Fruit fly (Drosophila melanogaster) whole organism, embryonic: ENCODE measurements around the gene ebd2.

ENCODE experiments used
- Bdp1 ChIP-seq: fragments of 200-800 bp; sonication (Bioruptor generic); optimal IDR thresholded peaks from 3 replicates; lab custom pipeline; 2016; ENCODE audit warnings: missing biosample characterization, missing genetic modification characterization
- Blimp-1 ChIP-seq: fragments of 200-800 bp; sonication (Bioruptor generic); optimal IDR thresholded peaks from 3 replicates; lab custom pipeline; 2018; ENCODE audit warnings: missing biosample characterization, missing genetic modification characterization, mild to moderate bottlenecking, moderate library complexity, missing genetic modification reagents
- CG12769 ChIP-seq: fragments of 200-800 bp; sonication (Bioruptor generic); optimal IDR thresholded peaks from 2 replicates; lab custom pipeline; 2019; ENCODE audit warnings: missing biosample characterization, mild to moderate bottlenecking, missing genetic modification characterization, moderate library complexity
- CG14860 ChIP-seq: fragments of 200-800 bp; sonication (Bioruptor generic); IDR thresholded peaks from 3 replicates; pipeline ENCODE4 v1.3.6; 2022; ENCODE audit warnings: missing biosample characterization, missing genetic modification characterization; ENCODE audit not compliant: partially characterized antibody
- CG15696 ChIP-seq: fragments of 200-800 bp; sonication (Bioruptor generic); optimal IDR thresholded peaks from 2 replicates; lab custom pipeline; 2019; ENCODE audit warnings: missing biosample characterization, mild to moderate bottlenecking, missing genetic modification characterization, moderate library complexity
- CG17361 ChIP-seq: fragments of 200-800 bp; sonication (Bioruptor generic); IDR thresholded peaks from 3 replicates; pipeline ENCODE4 v1.3.6; 2022; ENCODE audit warnings: missing biosample characterization, missing genetic modification characterization
- CG17829 ChIP-seq: fragments of 200-800 bp; optimal IDR thresholded peaks from 2 replicates; lab custom pipeline; 2019; ENCODE audit warnings: missing biosample characterization, mild to moderate bottlenecking, missing genetic modification characterization, moderate library complexity
- CG2875 ChIP-seq: fragments of 200-800 bp; sonication (Bioruptor generic); optimal IDR thresholded peaks from 2 replicates; lab custom pipeline; 2017; ENCODE audit warnings: missing biosample characterization, mild to moderate bottlenecking, missing genetic modification characterization, missing genetic modification reagents
- CG3065 ChIP-seq: fragments of 200-800 bp; sonication (Bioruptor generic); optimal IDR thresholded peaks from 2 replicates; lab custom pipeline; 2016; ENCODE audit warnings: missing biosample characterization, missing genetic modification characterization
- CG31224 ChIP-seq: fragments of 200-800 bp; sonication (Bioruptor generic); IDR thresholded peaks from 2 replicates; pipeline ENCODE4 v1.3.6; 2022; ENCODE audit warnings: missing biosample characterization, missing genetic modification characterization
- CG4730 ChIP-seq: fragments of 200-800 bp; sonication (Bioruptor generic); IDR thresholded peaks from 2 replicates; pipeline ENCODE4 v1.3.6; 2022; ENCODE audit warnings: missing biosample characterization, missing genetic modification characterization
- CG6175 ChIP-seq: fragments of 200-800 bp; sonication (Bioruptor generic); IDR thresholded peaks from 3 replicates; pipeline ENCODE4 v1.3.6; 2022; ENCODE audit warnings: missing biosample characterization, missing genetic modification characterization
- CG6654 ChIP-seq: fragments of 200-800 bp; sonication (Bioruptor generic); optimal IDR thresholded peaks from 2 replicates; lab custom pipeline; 2017; ENCODE audit warnings: missing biosample characterization, mild to moderate bottlenecking, missing genetic modification characterization
- CG6791 ChIP-seq: fragments of 200-800 bp; sonication (Bioruptor generic); IDR thresholded peaks from 3 replicates; pipeline ENCODE4 v1.3.6; 2022; ENCODE audit warnings: missing biosample characterization, missing genetic modification characterization; ENCODE audit not compliant: partially characterized antibody
- CG7963 ChIP-seq: fragments of 200-800 bp; sonication (Bioruptor generic); IDR thresholded peaks from 3 replicates; pipeline ENCODE4 v1.3.6; 2022; ENCODE audit warnings: missing biosample characterization, missing genetic modification characterization; ENCODE audit not compliant: partially characterized antibody
- CHES-1-like ChIP-seq: fragments of 200-800 bp; sonication (Bioruptor generic); optimal IDR thresholded peaks from 2 replicates; lab custom pipeline; 2016; ENCODE audit warnings: missing biosample characterization, missing genetic modification characterization
- Chrac-16 ChIP-seq: fragments of 200-800 bp; sonication (Bioruptor generic); optimal IDR thresholded peaks from 3 replicates; lab custom pipeline; 2016; ENCODE audit warnings: missing biosample characterization, missing genetic modification characterization
- CrebB ChIP-seq: fragments of 200-800 bp; sonication (Bioruptor generic); optimal IDR thresholded peaks from 3 replicates; lab custom pipeline; 2018; ENCODE audit warnings: missing biosample characterization, mild to moderate bottlenecking, missing genetic modification characterization
- D19A ChIP-seq: fragments of 200-800 bp; optimal IDR thresholded peaks from 3 replicates; lab custom pipeline; 2019; ENCODE audit warnings: missing biosample characterization, mild to moderate bottlenecking, missing genetic modification characterization, moderate library complexity
- HLH4C ChIP-seq: fragments of 200-800 bp; sonication (Bioruptor generic); IDR thresholded peaks from 3 replicates; pipeline ENCODE4 v1.3.6; 2022; ENCODE audit warnings: missing biosample characterization, missing genetic modification characterization; ENCODE audit not compliant: partially characterized antibody
- HmgZ ChIP-seq: fragments of 200-800 bp; sonication (Bioruptor generic); optimal IDR thresholded peaks from 2 replicates; lab custom pipeline; 2018; ENCODE audit warnings: missing biosample characterization, mild to moderate bottlenecking, missing genetic modification characterization
- Hmr ChIP-seq: fragments of 200-800 bp; sonication (Bioruptor generic); optimal IDR thresholded peaks from 3 replicates; lab custom pipeline; 2017; ENCODE audit warnings: mild to moderate bottlenecking, missing biosample characterization, missing genetic modification reagents, missing genetic modification characterization
- Hr51 ChIP-seq, 2 experiments: fragments of 200-800 bp; sonication (Bioruptor generic); optimal IDR thresholded peaks; 2 replicates in 1 of 2; 3 replicates in 1 of 2; lab custom pipeline; 2016 to 2018; ENCODE audit warnings: missing biosample characterization in 2 of 2, missing genetic modification characterization in 2 of 2, mild to moderate bottlenecking in 1 of 2, moderate library complexity in 1 of 2
- Neu2 ChIP-seq: fragments of 200-800 bp; sonication (Bioruptor generic); optimal IDR thresholded peaks from 3 replicates; lab custom pipeline; 2016; ENCODE audit warnings: missing biosample characterization, missing genetic modification characterization, borderline replicate concordance
- btn ChIP-seq: fragments of 200-800 bp; sonication (Bioruptor generic); optimal IDR thresholded peaks from 2 replicates; lab custom pipeline; 2016; ENCODE audit warnings: missing biosample characterization, missing genetic modification characterization
- chm ChIP-seq: fragments of 200-800 bp; sonication (Bioruptor generic); IDR thresholded peaks from 2 replicates; pipeline ENCODE4 v1.3.6; 2022; ENCODE audit warnings: missing biosample characterization, missing genetic modification characterization
- dmrt99B ChIP-seq: fragments of 200-800 bp; sonication (Bioruptor generic); optimal IDR thresholded peaks from 2 replicates; lab custom pipeline; 2018; ENCODE audit warnings: missing biosample characterization, mild to moderate bottlenecking, missing genetic modification characterization, moderate library complexity
- dysf ChIP-seq: fragments of 200-800 bp; sonication (Bioruptor generic); IDR thresholded peaks from 3 replicates; pipeline ENCODE4 v1.3.6; 2022; ENCODE audit warnings: missing biosample characterization, missing genetic modification characterization
- gt ChIP-seq: fragments of 200-800 bp; sonication (Bioruptor generic); IDR thresholded peaks from 2 replicates; pipeline ENCODE4 v1.3.6; 2022; ENCODE audit warnings: missing biosample characterization, missing genetic modification characterization
- kah ChIP-seq: fragments of 200-800 bp; sonication (Bioruptor generic); optimal IDR thresholded peaks from 2 replicates; lab custom pipeline; 2018; ENCODE audit warnings: missing biosample characterization, mild to moderate bottlenecking, missing genetic modification characterization
- kni ChIP-seq: fragments of 200-800 bp; sonication (Bioruptor generic); optimal IDR thresholded peaks from 3 replicates; lab custom pipeline; 2017; ENCODE audit warnings: mild to moderate bottlenecking, missing biosample characterization, missing genetic modification reagents, missing genetic modification characterization
- nau ChIP-seq: fragments of 200-800 bp; sonication (Bioruptor generic); optimal IDR thresholded peaks from 3 replicates; lab custom pipeline; 2017; ENCODE audit warnings: missing biosample characterization, mild to moderate bottlenecking, missing genetic modification characterization, missing genetic modification reagents
- schlank ChIP-seq: fragments of 200-800 bp; sonication (Bioruptor generic); optimal IDR thresholded peaks from 2 replicates; lab custom pipeline; 2018; ENCODE audit warnings: missing biosample characterization, mild to moderate bottlenecking, missing genetic modification characterization
- sd ChIP-seq: fragments of 200-800 bp; sonication (Bioruptor generic); optimal IDR thresholded peaks from 3 replicates; lab custom pipeline; 2018; ENCODE audit warnings: missing biosample characterization, mild to moderate bottlenecking, missing genetic modification characterization, moderate library complexity
- sens ChIP-seq: fragments of 200-800 bp; sonication (Bioruptor generic); peaks from one replicate; lab custom pipeline; 2016; ENCODE audit warnings: missing biosample characterization, missing genetic modification characterization
- sr ChIP-seq: fragments of 200-800 bp; sonication (Bioruptor generic); IDR thresholded peaks from 3 replicates; pipeline ENCODE4 v1.3.6; 2022; ENCODE audit warnings: missing biosample characterization, missing genetic modification characterization
- tna ChIP-seq: fragments of 200-800 bp; sonication (Bioruptor generic); IDR thresholded peaks from 2 replicates; pipeline ENCODE4 v1.3.6; 2022; ENCODE audit warnings: missing biosample characterization, missing genetic modification characterization; ENCODE audit not compliant: partially characterized antibody
- trh ChIP-seq: fragments of 200-800 bp; sonication (Bioruptor generic); optimal IDR thresholded peaks from 2 replicates; lab custom pipeline; 2016; ENCODE audit warnings: missing biosample characterization, missing genetic modification characterization
- twi ChIP-seq: fragments of 200-800 bp; optimal IDR thresholded peaks from 2 replicates; lab custom pipeline; 2019; ENCODE audit warnings: missing biosample characterization, mild to moderate bottlenecking, missing genetic modification characterization, moderate library complexity
- vnd ChIP-seq: fragments of 200-800 bp; sonication (Bioruptor generic); IDR thresholded peaks from 3 replicates; pipeline ENCODE4 v1.3.6; 2022; ENCODE audit warnings: missing biosample characterization, missing genetic modification characterization; ENCODE audit not compliant: partially characterized antibody
- yki ChIP-seq: fragments of >200 bp; optimal IDR thresholded peaks from 3 replicates; lab custom pipeline; 2018
- zf30C ChIP-seq: fragments of 200-800 bp; sonication (Bioruptor generic); optimal IDR thresholded peaks from 3 replicates; lab custom pipeline; 2018; ENCODE audit warnings: missing biosample characterization, mild to moderate bottlenecking, missing genetic modification characterization

ebd2 gene

DNA sequence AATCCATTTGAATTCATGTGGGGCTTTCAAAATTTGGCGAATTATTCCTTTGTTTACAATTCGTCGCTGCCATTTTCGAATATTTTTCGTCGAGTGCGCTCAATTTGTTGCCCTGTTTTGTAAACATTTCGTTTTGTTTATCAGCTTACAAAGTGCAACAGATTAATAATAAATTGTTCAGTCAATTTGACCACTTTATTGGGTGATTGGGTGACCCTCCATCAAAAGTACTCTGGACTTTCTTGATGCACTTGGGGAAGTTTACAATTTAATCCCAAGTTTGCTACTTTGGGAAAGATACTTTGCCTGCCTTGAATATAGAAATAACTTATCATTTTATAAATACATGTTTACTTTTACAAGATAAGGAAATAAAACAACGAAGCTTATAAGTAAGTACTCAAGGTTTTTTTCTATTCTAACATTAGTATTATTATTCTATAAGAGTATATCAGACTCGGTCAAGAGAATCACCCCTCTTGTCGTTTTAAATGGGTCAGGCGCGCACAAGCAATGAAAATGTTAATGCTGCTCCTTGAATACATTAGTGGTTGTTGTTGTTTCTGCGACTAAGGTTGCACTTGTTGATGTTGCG is 31.6 kb upstream of the ebd2 start:
- TF ChIP-seq gt (no peak), CG2875 (GFP tag; lab: Kevin White, UChicago) (no peak), CHES-1-like (GFP tag; lab: Kevin White, UChicago) (no peak), D19A (peak; percentile 86), sens (GFP tag; lab: Kevin White, UChicago) (peak; percentile 25), dmrt99B (tag; lab: Kevin White, UChicago) (peak; percentile 8), yki (lab: Kevin White, UChicago) (no peak)

DNA sequence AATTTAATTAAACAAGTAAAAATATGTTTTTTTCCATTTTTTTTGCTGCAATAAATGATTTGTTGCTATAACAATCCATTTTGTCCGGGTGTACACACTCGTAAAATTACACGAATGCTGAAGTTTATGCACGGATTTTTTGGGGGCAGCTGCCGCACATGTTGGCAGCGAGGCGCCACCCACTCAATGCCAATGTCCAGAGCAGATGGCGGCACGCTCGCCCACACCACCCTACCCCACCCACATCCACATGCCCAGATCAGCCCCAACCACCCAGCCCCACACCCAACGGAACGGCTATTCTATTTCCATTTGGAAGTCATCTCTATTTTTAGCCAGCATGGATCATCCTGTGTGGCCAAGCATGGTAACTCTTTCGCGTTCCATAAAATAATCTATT is 31.0 kb upstream of the ebd2 start:
- peak; percentile 81 for TF ChIP-seq nau (GFP tag; lab: Kevin White, UChicago)
- TF ChIP-seq sd (tag; lab: Kevin White, UChicago), result peak; percentile 15
- TF ChIP-seq dysf (GFP tag; lab: Robert Waterston, UW), result 0 out of 3 replicates have a peak, but pooled peaks have one; percentile 36
- no peak for TF ChIP-seq chm (GFP tag; lab: Robert Waterston, UW)
- peak in 1 of 2 experiments; percentile 25 for TF ChIP-seq Hr51 (GFP tag; optimal IDR thresholded peaks at IDR 0.05; lab: Kevin White, UChicago)
- TF ChIP-seq sr (GFP tag; lab: Robert Waterston, UW), result peak; percentile 99
- TF ChIP-seq schlank (tag; lab: Kevin White, UChicago), result no peak
- no peak for TF ChIP-seq Blimp-1
- TF ChIP-seq CG17361 (GFP tag; lab: Robert Waterston, UW), result 0 out of 3 replicates have a peak, but pooled peaks have one; percentile 2
- peak; percentile 62 for TF ChIP-seq twi
- TF ChIP-seq Hmr, result peak; percentile 2
- 0 out of 3 replicates have a peak, but pooled peaks have one; percentile 17 for TF ChIP-seq CG7963
- peak; percentile 90 for TF ChIP-seq CG12769
- TF ChIP-seq CG4730 (GFP tag; lab: Robert Waterston, UW), result no peak
- TF ChIP-seq CG6175, result peak; percentile 66; the same call in 1 of the 3 replicates

DNA sequence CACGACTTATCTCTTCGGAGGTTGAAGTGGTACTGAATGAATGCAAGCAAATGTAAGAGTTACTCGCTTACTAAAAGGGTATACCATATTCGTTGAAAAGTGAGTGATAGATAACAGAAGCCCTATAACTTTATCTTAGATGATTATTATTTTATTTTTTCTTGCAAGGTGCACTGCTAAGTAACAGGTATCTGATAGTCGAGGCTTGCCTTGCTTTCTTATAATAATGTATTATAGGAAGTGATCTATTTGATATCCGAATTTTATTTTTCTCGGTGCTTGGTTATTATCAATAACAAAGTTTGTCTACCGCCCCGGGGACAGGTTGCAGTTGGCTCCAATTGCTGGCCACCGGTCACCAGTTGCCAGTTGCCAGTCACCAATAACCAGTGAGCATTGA is 22.1 kb upstream of the ebd2 start:
- TF ChIP-seq zf30C (no peak), btn (no peak), kni (GFP tag; lab: Kevin White, UChicago) (no peak), tna (peak; percentile 51; the same call in 1 of the 2 replicates), Neu2 (no peak), CG31224 (GFP tag; lab: Robert Waterston, UW) (no peak), Bdp1 (GFP tag; lab: Kevin White, UChicago) (no peak), Chrac-16 (GFP tag; lab: Kevin White, UChicago) (no peak), kah (GFP tag; lab: Kevin White, UChicago) (no peak), HmgZ (tag; lab: Kevin White, UChicago) (no peak), HLH4C (GFP tag; lab: Robert Waterston, UW) (peak; percentile 64; the same call in 2 of the 3 replicates), trh (GFP tag; lab: Kevin White, UChicago) (no peak), CG14860 (0 out of 3 replicates have a peak, but pooled peaks have one; percentile 39), CG17829 (tag; lab: Kevin White, UChicago) (no peak), vnd (GFP tag; lab: Robert Waterston, UW) (0 out of 3 replicates have a peak, but pooled peaks have one; percentile 16), CG7963 (peak; percentile 50; the same call in 1 of the 3 replicates), CG6654 (GFP tag; lab: Kevin White, UChicago) (no peak), CG3065 (no peak), CG15696 (tag; lab: Kevin White, UChicago) (no peak), CrebB (tag; lab: Kevin White, UChicago) (no peak), CG6791 (peak; percentile 50; the same call in 1 of the 3 replicates)
